Worm (Caenorhabditis elegans) whole organism, L4 larva: Measurements from ENCODE around the gene fkh-5.

ENCODE experiments used
- F37D6.2 ChIP-seq: sonication (generic microtip); optimal IDR thresholded peaks from 2 replicates; lab custom pipeline; 2016; ENCODE audit warnings: mild to moderate bottlenecking, missing genetic modification characterization, missing compliant biosample characterization
- dmd-8 ChIP-seq: fragments of 200-800 bp; sonication (Bioruptor generic); IDR thresholded peaks from 2 replicates; pipeline ENCODE4 v1.3.6; 2022; ENCODE audit warnings: missing genetic modification characterization, missing compliant biosample characterization
- skn-1 ChIP-seq: fragments of 150-350 bp; optimal IDR thresholded peaks from 2 replicates; lab custom pipeline; 2014; ENCODE audit warnings: missing biosample characterization, missing genetic modification characterization

DNA sequence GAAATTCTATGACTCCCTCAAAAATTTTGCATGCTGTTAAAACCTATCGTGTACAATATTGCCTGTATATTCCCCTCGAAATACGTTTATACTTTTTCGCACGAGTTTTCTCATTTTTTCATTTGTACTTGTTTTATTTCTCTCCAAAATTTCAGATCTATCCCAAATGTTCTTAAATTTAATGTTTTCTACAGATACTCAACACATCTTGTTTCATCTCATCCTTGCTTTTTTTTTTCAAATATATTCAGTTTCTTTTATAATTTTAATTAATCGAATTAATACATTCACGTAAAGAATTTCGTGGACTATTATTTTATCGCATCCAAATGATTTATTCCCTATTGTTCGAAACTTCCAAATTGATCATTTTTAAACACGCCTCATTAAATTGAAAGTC lies 10.5 kb downstream of the fkh-5 start, which contains the start of gene C35D10.8:
- no peak for TF ChIP-seq skn-1 (tag; lab: Kevin White, UChicago)
- no peak for TF ChIP-seq F37D6.2 (tag; lab: Kevin White, UChicago)
- TF ChIP-seq dmd-8 (GFP tag; lab: Robert Waterston, UW): no peak
